Fruit fly (Drosophila melanogaster) whole organism, embryonic: Measurements from ENCODE around the gene Drs.
A peak's percentile ranks its signal among the peaks of the same experiment; 100 is the strongest.

Source experiments
- Adf1 ChIP-seq: fragments of 200-800 bp; sonication (Bioruptor generic); IDR thresholded peaks from 2 replicates; pipeline ENCODE4 v1.3.6; 2022; ENCODE audit warnings: missing biosample characterization, missing genetic modification characterization
- Antp ChIP-seq: fragments of 200-800 bp; sonication (Bioruptor generic); optimal IDR thresholded peaks from 3 replicates; lab custom pipeline; 2016; ENCODE audit warnings: missing biosample characterization, missing genetic modification characterization
- C15 ChIP-seq: fragments of 200-800 bp; sonication (Bioruptor generic); IDR thresholded peaks from 3 replicates; pipeline ENCODE4 v1.3.6; 2022; ENCODE audit warnings: missing biosample characterization, missing genetic modification characterization
- CG11093 ChIP-seq: fragments of 200-800 bp; sonication (Bioruptor generic); IDR thresholded peaks from 3 replicates; pipeline ENCODE4 v1.3.6; 2022; ENCODE audit warnings: missing biosample characterization, missing genetic modification characterization
- CG12104 ChIP-seq: fragments of 200-800 bp; sonication (Bioruptor generic); optimal IDR thresholded peaks from 3 replicates; lab custom pipeline; 2016; ENCODE audit warnings: missing biosample characterization, missing genetic modification characterization
- CG1233 ChIP-seq: fragments of 200-800 bp; sonication (Bioruptor generic); optimal IDR thresholded peaks from 4 replicates; lab custom pipeline; 2018; ENCODE audit warnings: missing biosample characterization, mild to moderate bottlenecking, missing genetic modification characterization
- CG12659 ChIP-seq: fragments of 200-800 bp; sonication (Bioruptor generic); optimal IDR thresholded peaks from 3 replicates; lab custom pipeline; 2017; ENCODE audit warnings: mild to moderate bottlenecking, missing biosample characterization, missing genetic modification reagents, missing genetic modification characterization
- CG12942 ChIP-seq: fragments of 200-800 bp; sonication (Bioruptor generic); optimal IDR thresholded peaks from 3 replicates; lab custom pipeline; 2016; ENCODE audit warnings: missing biosample characterization, missing genetic modification characterization
- CG14050 ChIP-seq: fragments of 200-800 bp; sonication (Bioruptor generic); IDR thresholded peaks from 3 replicates; pipeline ENCODE4 v1.3.6; 2022; ENCODE audit warnings: missing biosample characterization, missing genetic modification characterization
- CG16779 ChIP-seq: fragments of 200-800 bp; sonication (Bioruptor generic); IDR thresholded peaks from 2 replicates; pipeline ENCODE4 v1.3.6; 2022; ENCODE audit warnings: missing biosample characterization, missing genetic modification characterization
- CG16863 ChIP-seq: fragments of 200-800 bp; sonication (Bioruptor generic); optimal IDR thresholded peaks from 3 replicates; lab custom pipeline; 2016; ENCODE audit warnings: missing biosample characterization, missing genetic modification characterization
- CG17186 ChIP-seq: fragments of 200-800 bp; sonication (Bioruptor generic); optimal IDR thresholded peaks from 3 replicates; lab custom pipeline; 2017; ENCODE audit warnings: missing biosample characterization, missing genetic modification reagents, missing genetic modification characterization
- CG2129 ChIP-seq: fragments of 200-800 bp; sonication (Bioruptor generic); IDR thresholded peaks from 2 replicates; pipeline ENCODE4 v1.3.6; 2022; ENCODE audit warnings: missing biosample characterization, missing genetic modification characterization; ENCODE audit not compliant: partially characterized antibody
- CG31224 ChIP-seq: fragments of 200-800 bp; sonication (Bioruptor generic); IDR thresholded peaks from 2 replicates; pipeline ENCODE4 v1.3.6; 2022; ENCODE audit warnings: missing biosample characterization, missing genetic modification characterization
- CG3407 ChIP-seq: fragments of 200-800 bp; sonication (Bioruptor generic); optimal IDR thresholded peaks from 2 replicates; lab custom pipeline; 2018; ENCODE audit warnings: missing biosample characterization, mild to moderate bottlenecking, missing genetic modification characterization
- CG4282 ChIP-seq: fragments of 200-800 bp; sonication (Bioruptor generic); optimal IDR thresholded peaks from 2 replicates; lab custom pipeline; 2016; ENCODE audit warnings: missing biosample characterization, missing genetic modification characterization
- CG4707 ChIP-seq: fragments of 200-800 bp; sonication (Bioruptor generic); optimal IDR thresholded peaks from 2 replicates; lab custom pipeline; 2018; ENCODE audit warnings: missing biosample characterization, mild to moderate bottlenecking, missing genetic modification characterization, moderate library complexity
- CG6813 ChIP-seq: fragments of 200-800 bp; sonication (Bioruptor generic); optimal IDR thresholded peaks from 2 replicates; lab custom pipeline; 2017; ENCODE audit warnings: missing biosample characterization, missing genetic modification characterization, mild to moderate bottlenecking, moderate library complexity, missing genetic modification reagents
- CG8765 ChIP-seq: fragments of 200-800 bp; sonication (Bioruptor generic); IDR thresholded peaks from 2 replicates; pipeline ENCODE4 v1.3.6; 2022; ENCODE audit warnings: missing biosample characterization, missing genetic modification characterization
- D ChIP-seq, 2 experiments: fragments of 200-800 bp in 1 of 2; fragments of >200 bp in 1 of 2; sonication (Bioruptor generic) in 1 of 2; optimal IDR thresholded peaks; 2 replicates in 1 of 2; 3 replicates in 1 of 2; lab custom pipeline; 2017; ENCODE audit warnings: mild to moderate bottlenecking in 1 of 2, missing biosample characterization in 1 of 2, missing genetic modification characterization in 1 of 2, missing genetic modification reagents in 1 of 2
- H15 ChIP-seq: fragments of 200-800 bp; sonication (Bioruptor generic); IDR thresholded peaks from 3 replicates; pipeline ENCODE4 v1.3.6; 2022; ENCODE audit warnings: missing biosample characterization, missing genetic modification characterization
- H2.0 ChIP-seq: fragments of 200-800 bp; sonication (Bioruptor generic); IDR thresholded peaks from 2 replicates; pipeline ENCODE4 v1.3.6; 2022; ENCODE audit warnings: missing biosample characterization, missing genetic modification characterization
- HLHmδ ChIP-seq: fragments of 200-800 bp; sonication (Bioruptor generic); optimal IDR thresholded peaks from 2 replicates; lab custom pipeline; 2018; ENCODE audit warnings: missing biosample characterization, mild to moderate bottlenecking, missing genetic modification characterization, moderate library complexity
- HmgD ChIP-seq: fragments of 200-800 bp; sonication (Bioruptor generic); optimal IDR thresholded peaks from 3 replicates; lab custom pipeline; 2016; ENCODE audit warnings: missing biosample characterization, missing genetic modification characterization
- Lim3 ChIP-seq: fragments of 200-800 bp; sonication (Bioruptor generic); IDR thresholded peaks from 2 replicates; pipeline ENCODE4 v1.3.6; 2022; ENCODE audit warnings: missing biosample characterization, missing genetic modification characterization
- Mrtf ChIP-seq: fragments of 200-800 bp; sonication (Bioruptor generic); IDR thresholded peaks from 3 replicates; pipeline ENCODE4 v1.3.6; 2022; ENCODE audit warnings: missing biosample characterization, missing genetic modification characterization
- NC2β ChIP-seq: fragments of 200-800 bp; sonication (Bioruptor generic); optimal IDR thresholded peaks from 2 replicates; lab custom pipeline; 2016; ENCODE audit warnings: missing biosample characterization, missing genetic modification characterization
- Opbp ChIP-seq: fragments of 200-800 bp; sonication (Bioruptor generic); IDR thresholded peaks from 3 replicates; pipeline ENCODE4 v1.3.6; 2022; ENCODE audit warnings: missing biosample characterization, missing genetic modification characterization; ENCODE audit not compliant: partially characterized antibody
- Ptx1 ChIP-seq: fragments of 200-800 bp; sonication (Bioruptor generic); IDR thresholded peaks from 2 replicates; pipeline ENCODE4 v1.3.6; 2022; ENCODE audit warnings: missing biosample characterization, missing genetic modification characterization
- aop ChIP-seq: fragments of 200-800 bp; sonication (Bioruptor generic); IDR thresholded peaks from 2 replicates; pipeline ENCODE4 v1.3.6; 2022; ENCODE audit warnings: missing biosample characterization, missing genetic modification characterization
- caup ChIP-seq: fragments of 200-800 bp; sonication (Bioruptor generic); optimal IDR thresholded peaks from 3 replicates; lab custom pipeline; 2017; ENCODE audit warnings: missing biosample characterization, mild to moderate bottlenecking, missing genetic modification characterization, moderate library complexity; ENCODE audit not compliant: severe bottlenecking
- ci ChIP-seq: fragments of 200-800 bp; sonication (Bioruptor generic); IDR thresholded peaks from 3 replicates; pipeline ENCODE4 v1.3.6; 2022; ENCODE audit warnings: missing biosample characterization, missing genetic modification characterization
- croc ChIP-seq: fragments of 200-800 bp; sonication (Bioruptor generic); conservative IDR thresholded peaks from 3 replicates; pipeline ENCODE4 v1.3.6; 2022; ENCODE audit warnings: missing biosample characterization, missing genetic modification characterization
- crol ChIP-seq: fragments of 200-800 bp; sonication (Bioruptor generic); IDR thresholded peaks from 2 replicates; pipeline ENCODE4 v1.3.6; 2022; ENCODE audit warnings: missing biosample characterization, missing genetic modification characterization
- da ChIP-seq: fragments of 200-800 bp; sonication (Bioruptor generic); optimal IDR thresholded peaks from 2 replicates; lab custom pipeline; 2016; ENCODE audit warnings: missing biosample characterization, missing genetic modification characterization
- disco-r ChIP-seq: fragments of 200-800 bp; sonication (Bioruptor generic); optimal IDR thresholded peaks from 2 replicates; lab custom pipeline; 2016; ENCODE audit warnings: missing biosample characterization, missing genetic modification characterization
- fd3F ChIP-seq: fragments of 200-800 bp; sonication (Bioruptor generic); optimal IDR thresholded peaks from 2 replicates; lab custom pipeline; 2018; ENCODE audit warnings: missing biosample characterization, mild to moderate bottlenecking, missing genetic modification characterization, moderate library complexity
- gce ChIP-seq: fragments of 200-800 bp; sonication (Bioruptor generic); IDR thresholded peaks from 3 replicates; pipeline ENCODE4 v1.3.6; 2022; ENCODE audit warnings: missing biosample characterization, missing genetic modification characterization
- ind ChIP-seq: fragments of 200-800 bp; sonication (Bioruptor generic); optimal IDR thresholded peaks from 3 replicates; lab custom pipeline; 2016; ENCODE audit warnings: missing biosample characterization, missing genetic modification characterization
- jumu ChIP-seq: fragments of 200-800 bp; sonication (Bioruptor generic); optimal IDR thresholded peaks from 3 replicates; lab custom pipeline; 2016; ENCODE audit warnings: missing biosample characterization, missing genetic modification characterization
- lmd ChIP-seq: fragments of 200-800 bp; sonication (Bioruptor generic); IDR thresholded peaks from 2 replicates; pipeline ENCODE4 v1.3.6; 2022; ENCODE audit warnings: missing biosample characterization, missing genetic modification characterization
- nerfin-2 ChIP-seq: fragments of 200-800 bp; sonication (Bioruptor generic); IDR thresholded peaks from 2 replicates; pipeline ENCODE4 v1.3.6; 2022; ENCODE audit warnings: missing biosample characterization, missing genetic modification characterization; ENCODE audit not compliant: partially characterized antibody
- nom ChIP-seq: fragments of 200-800 bp; sonication (Bioruptor generic); optimal IDR thresholded peaks from 2 replicates; lab custom pipeline; 2017; ENCODE audit warnings: missing biosample characterization, missing genetic modification characterization, mild to moderate bottlenecking, moderate library complexity, missing genetic modification reagents
- pb ChIP-seq: fragments of 200-800 bp; sonication (Bioruptor generic); optimal IDR thresholded peaks from 3 replicates; lab custom pipeline; 2016; ENCODE audit warnings: missing biosample characterization, missing genetic modification characterization
- rib ChIP-seq: fragments of 200-800 bp; sonication (Bioruptor generic); IDR thresholded peaks from 2 replicates; pipeline ENCODE4 v1.3.6; 2022; ENCODE audit warnings: missing biosample characterization, missing genetic modification characterization
- ro ChIP-seq: fragments of 200-800 bp; sonication (Bioruptor generic); IDR thresholded peaks from 2 replicates; pipeline ENCODE4 v1.3.6; 2022; ENCODE audit warnings: missing biosample characterization, missing genetic modification characterization
- shn ChIP-seq: fragments of 200-800 bp; sonication (Bioruptor generic); optimal IDR thresholded peaks from 3 replicates; lab custom pipeline; 2016; ENCODE audit warnings: missing biosample characterization, missing genetic modification characterization
- so ChIP-seq: fragments of 200-800 bp; sonication (Bioruptor generic); IDR thresholded peaks from 3 replicates; pipeline ENCODE4 v1.3.6; 2022; ENCODE audit warnings: missing biosample characterization, missing genetic modification characterization
- stc ChIP-seq: fragments of 200-800 bp; sonication (Bioruptor generic); IDR thresholded peaks from 2 replicates; pipeline ENCODE4 v1.3.6; 2022; ENCODE audit warnings: missing biosample characterization, missing genetic modification characterization
- toy ChIP-seq: fragments of 200-800 bp; sonication (Bioruptor generic); IDR thresholded peaks from 2 replicates; pipeline ENCODE4 v1.3.6; 2022; ENCODE audit warnings: missing biosample characterization, missing genetic modification characterization
- wdn ChIP-seq: fragments of 200-800 bp; sonication (Bioruptor generic); IDR thresholded peaks from 2 replicates; pipeline ENCODE4 v1.3.6; 2022; ENCODE audit warnings: missing biosample characterization, missing genetic modification characterization
- yki ChIP-seq: fragments of >200 bp; optimal IDR thresholded peaks from 3 replicates; lab custom pipeline; 2018

The Drs gene

dm6 chr3L:3382489-3382879, 13.1 kb downstream of the Drs start (continued):
- TF ChIP-seq Adf1 (GFP tag; lab: Robert Waterston, UW) (peak; percentile 38), CG31224 (GFP tag; lab: Robert Waterston, UW) (peak; percentile 83), NC2β (peak; percentile 74), Mrtf (GFP tag; lab: Robert Waterston, UW) (peak; percentile 68; the same call in 2 of the 3 replicates), HLHmδ (GFP tag; lab: Kevin White, UChicago) (no peak), CG11093 (GFP tag; lab: Robert Waterston, UW) (peak; percentile 66; the same call in 2 of the 3 replicates), nom (GFP tag; lab: Kevin White, UChicago) (peak; percentile 0), CG12942 (GFP tag; lab: Kevin White, UChicago) (peak; percentile 71), shn (peak; percentile 8), stc (GFP tag; lab: Robert Waterston, UW) (peak; percentile 79), CG6813 (GFP tag; lab: Kevin White, UChicago) (peak; percentile 82), CG1233 (GFP tag; lab: Kevin White, UChicago) (peak; percentile 74), disco-r (GFP tag; lab: Kevin White, UChicago) (peak; percentile 67), fd3F (peak; percentile 84), CG2129 (GFP tag; lab: Robert Waterston, UW) (no peak), CG17186 (peak; percentile 4), aop (GFP tag; lab: Robert Waterston, UW) (no peak), CG8765 (peak; percentile 62), C15 (GFP tag; lab: Robert Waterston, UW) (peak; percentile 78; the same call in 2 of the 3 replicates), ind (GFP tag; lab: Kevin White, UChicago) (peak; percentile 84), wdn (GFP tag; lab: Robert Waterston, UW) (peak; percentile 85), so (peak; percentile 86), CG4282 (GFP tag; lab: Kevin White, UChicago) (no peak), Opbp (GFP tag; lab: Robert Waterston, UW) (no peak), yki (lab: Kevin White, UChicago) (no peak), H15 (GFP tag; lab: Robert Waterston, UW) (peak; percentile 86), CG12104 (GFP tag; lab: Kevin White, UChicago) (peak; percentile 27), D (optimal IDR thresholded peaks at IDR 0.05; lab: Kevin White, UChicago) (no peak), D (GFP tag; optimal IDR thresholded peaks at IDR 0.05; lab: Kevin White, UChicago) (peak; percentile 79), Antp (GFP tag; lab: Kevin White, UChicago) (peak; percentile 56), CG3407 (peak; percentile 70), nerfin-2 (GFP tag; lab: Robert Waterston, UW) (no peak), crol (GFP tag; lab: Robert Waterston, UW) (no peak), CG12659 (peak; percentile 78), caup (GFP tag; lab: Kevin White, UChicago) (peak; percentile 79), H2.0 (peak; percentile 86), CG16779 (GFP tag; lab: Robert Waterston, UW) (peak; percentile 43; the same call in 1 of the 2 replicates), croc (peak; percentile 73; the same call in 2 of the 3 replicates), jumu (GFP tag; lab: Kevin White, UChicago) (peak; percentile 82), ci (GFP tag; lab: Robert Waterston, UW) (peak; percentile 87), Lim3 (GFP tag; lab: Robert Waterston, UW) (no peak), HmgD (GFP tag; lab: Kevin White, UChicago) (peak; percentile 32), Ptx1 (GFP tag; lab: Robert Waterston, UW) (peak; percentile 85), lmd (peak; percentile 88), ro (GFP tag; lab: Robert Waterston, UW) (peak; percentile 62), rib (GFP tag; lab: Robert Waterston, UW) (peak; percentile 60), da (GFP tag; lab: Kevin White, UChicago) (no peak), CG4707 (GFP tag; lab: Kevin White, UChicago) (peak; percentile 63), CG14050 (GFP tag; lab: Robert Waterston, UW) (peak; percentile 79), toy (GFP tag; lab: Robert Waterston, UW) (no peak), CG16863 (GFP tag; lab: Kevin White, UChicago) (peak; percentile 73), pb (GFP tag; lab: Kevin White, UChicago) (peak; percentile 25), gce (peak; percentile 74; the same call in 1 of the 3 replicates)
